Fruit fly (Drosophila melanogaster) whole organism, embryonic: Measurements from ENCODE around the gene CG43131.

Experiments used
- ATbp ChIP-seq: fragments of 200-800 bp; sonication (Bioruptor generic); optimal IDR thresholded peaks from 2 replicates; lab custom pipeline; 2017; ENCODE audit warnings: missing biosample characterization, mild to moderate bottlenecking, missing genetic modification characterization, missing genetic modification reagents
- Aef1 ChIP-seq: fragments of 200-800 bp; sonication (Bioruptor generic); IDR thresholded peaks from 3 replicates; pipeline ENCODE4 v1.3.6; 2022; ENCODE audit warnings: missing biosample characterization, missing genetic modification characterization
- Asciz ChIP-seq: fragments of 200-800 bp; sonication (Bioruptor generic); optimal IDR thresholded peaks from 2 replicates; lab custom pipeline; 2017; ENCODE audit warnings: missing biosample characterization, mild to moderate bottlenecking, missing genetic modification characterization, missing genetic modification reagents
- CG12769 ChIP-seq: fragments of 200-800 bp; sonication (Bioruptor generic); optimal IDR thresholded peaks from 2 replicates; lab custom pipeline; 2019; ENCODE audit warnings: missing biosample characterization, mild to moderate bottlenecking, missing genetic modification characterization, moderate library complexity
- CG13775 ChIP-seq: fragments of 200-800 bp; sonication (Bioruptor generic); optimal IDR thresholded peaks from 3 replicates; lab custom pipeline; 2017; ENCODE audit warnings: missing biosample characterization, mild to moderate bottlenecking, missing genetic modification characterization
- CG14710 ChIP-seq: fragments of 200-800 bp; sonication (Bioruptor generic); optimal IDR thresholded peaks from 3 replicates; lab custom pipeline; 2019; ENCODE audit warnings: missing biosample characterization, mild to moderate bottlenecking, missing genetic modification characterization, moderate library complexity
- CG17385 ChIP-seq: fragments of 200-800 bp; sonication (Bioruptor generic); optimal IDR thresholded peaks from 3 replicates; lab custom pipeline; 2018; ENCODE audit warnings: missing biosample characterization, mild to moderate bottlenecking, missing genetic modification characterization
- CG17568 ChIP-seq: fragments of 200-800 bp; sonication (Bioruptor generic); optimal IDR thresholded peaks from 2 replicates; lab custom pipeline; 2018; ENCODE audit warnings: missing biosample characterization, mild to moderate bottlenecking, missing genetic modification characterization, moderate library complexity
- CG17829 ChIP-seq: fragments of 200-800 bp; optimal IDR thresholded peaks from 2 replicates; lab custom pipeline; 2019; ENCODE audit warnings: missing biosample characterization, mild to moderate bottlenecking, missing genetic modification characterization, moderate library complexity
- CG18262 ChIP-seq: fragments of 200-800 bp; optimal IDR thresholded peaks from 3 replicates; lab custom pipeline; 2019; ENCODE audit warnings: missing biosample characterization, mild to moderate bottlenecking, missing genetic modification characterization, moderate library complexity
- CG2889 ChIP-seq: fragments of 200-800 bp; sonication (Bioruptor generic); IDR thresholded peaks from 3 replicates; pipeline ENCODE4 v1.3.6; 2022; ENCODE audit warnings: missing biosample characterization, missing genetic modification characterization
- CG32767 ChIP-seq: fragments of 200-800 bp; sonication (Bioruptor generic); IDR thresholded peaks from 2 replicates; pipeline ENCODE4 v1.3.6; 2022; ENCODE audit warnings: missing biosample characterization, missing genetic modification characterization
- CG32772 ChIP-seq: fragments of 200-800 bp; sonication (Bioruptor generic); IDR thresholded peaks from 2 replicates; pipeline ENCODE4 v1.3.6; 2022; ENCODE audit warnings: missing biosample characterization, missing genetic modification characterization
- CG34422 ChIP-seq: fragments of 200-800 bp; sonication (Bioruptor generic); IDR thresholded peaks from 3 replicates; pipeline ENCODE4 v1.3.6; 2022; ENCODE audit warnings: missing biosample characterization, missing genetic modification characterization
- CG3838 ChIP-seq: fragments of 200-800 bp; sonication (Bioruptor generic); optimal IDR thresholded peaks from 3 replicates; lab custom pipeline; 2016; ENCODE audit warnings: missing biosample characterization, missing genetic modification characterization
- CG43689 ChIP-seq: fragments of 200-800 bp; sonication (Bioruptor generic); IDR thresholded peaks from 2 replicates; pipeline ENCODE4 v1.3.6; 2022; ENCODE audit warnings: missing biosample characterization, missing genetic modification characterization
- CG6254 ChIP-seq: fragments of 200-800 bp; sonication (Bioruptor generic); optimal IDR thresholded peaks from 3 replicates; lab custom pipeline; 2017; ENCODE audit warnings: mild to moderate bottlenecking, missing biosample characterization, missing genetic modification reagents, missing genetic modification characterization
- CG6791 ChIP-seq: fragments of 200-800 bp; sonication (Bioruptor generic); IDR thresholded peaks from 3 replicates; pipeline ENCODE4 v1.3.6; 2022; ENCODE audit warnings: missing biosample characterization, missing genetic modification characterization; ENCODE audit not compliant: partially characterized antibody
- CG8290 ChIP-seq, 3 experiments: fragments of 200-800 bp; sonication (Bioruptor generic); optimal IDR thresholded peaks; 2 replicates each; lab custom pipeline; 2016 to 2019; ENCODE audit warnings: missing biosample characterization in 3 of 3, missing genetic modification characterization in 3 of 3, mild to moderate bottlenecking in 2 of 3, moderate library complexity in 1 of 3
- CG9817 ChIP-seq: fragments of 200-800 bp; sonication (Bioruptor generic); optimal IDR thresholded peaks from 2 replicates; lab custom pipeline; 2018; ENCODE audit warnings: missing biosample characterization, mild to moderate bottlenecking, missing genetic modification characterization, moderate library complexity
- H2.0 ChIP-seq: fragments of 200-800 bp; sonication (Bioruptor generic); IDR thresholded peaks from 2 replicates; pipeline ENCODE4 v1.3.6; 2022; ENCODE audit warnings: missing biosample characterization, missing genetic modification characterization
- Hand ChIP-seq: fragments of 200-800 bp; sonication (Bioruptor generic); optimal IDR thresholded peaks from 2 replicates; lab custom pipeline; 2017; ENCODE audit warnings: mild to moderate bottlenecking, missing biosample characterization, missing genetic modification reagents, missing genetic modification characterization
- Hr78 ChIP-seq, 2 experiments: fragments of 200-800 bp in 1 of 2; fragments of >200 bp in 1 of 2; sonication (Bioruptor generic) in 1 of 2; optimal IDR thresholded peaks; 2 replicates each; lab custom pipeline; 2017 to 2019; ENCODE audit warnings: missing biosample characterization in 2 of 2, missing genetic modification characterization in 2 of 2, mild to moderate bottlenecking in 1 of 2, moderate library complexity in 1 of 2
- Med ChIP-seq: fragments of 200-800 bp; sonication (Bioruptor generic); peaks from one replicate; lab custom pipeline; 2016; ENCODE audit warnings: missing biosample characterization, missing genetic modification characterization, mild to moderate bottlenecking, inconsistent platforms, moderate library complexity
- Mes4 ChIP-seq: fragments of 200-800 bp; sonication (Bioruptor generic); optimal IDR thresholded peaks from 2 replicates; lab custom pipeline; 2016; ENCODE audit warnings: missing biosample characterization, missing genetic modification characterization
- Ptx1 ChIP-seq: fragments of 200-800 bp; sonication (Bioruptor generic); IDR thresholded peaks from 2 replicates; pipeline ENCODE4 v1.3.6; 2022; ENCODE audit warnings: missing biosample characterization, missing genetic modification characterization
- Sox100B ChIP-seq: fragments of 200-800 bp; sonication (Bioruptor generic); optimal IDR thresholded peaks from 3 replicates; lab custom pipeline; 2018; ENCODE audit warnings: missing biosample characterization, mild to moderate bottlenecking, missing genetic modification characterization
- Xrp1 ChIP-seq: fragments of 200-800 bp; sonication (Bioruptor generic); IDR thresholded peaks from 2 replicates; pipeline ENCODE4 v1.3.6; 2022; ENCODE audit warnings: missing biosample characterization, missing genetic modification characterization
- abd-A ChIP-seq: fragments of 200-800 bp; sonication (Bioruptor generic); optimal IDR thresholded peaks from 3 replicates; lab custom pipeline; 2019; ENCODE audit warnings: missing biosample characterization, mild to moderate bottlenecking, missing genetic modification characterization, moderate library complexity
- az2 ChIP-seq: fragments of 200-800 bp; sonication (Bioruptor generic); optimal IDR thresholded peaks from 3 replicates; lab custom pipeline; 2016; ENCODE audit warnings: missing biosample characterization, missing genetic modification characterization
- chinmo ChIP-seq: fragments of 200-800 bp; sonication (Bioruptor generic); IDR thresholded peaks from 4 replicates; pipeline ENCODE4 v1.3.6; 2022; ENCODE audit warnings: missing biosample characterization, missing genetic modification characterization; ENCODE audit not compliant: partially characterized antibody
- crol ChIP-seq: fragments of 200-800 bp; sonication (Bioruptor generic); IDR thresholded peaks from 2 replicates; pipeline ENCODE4 v1.3.6; 2022; ENCODE audit warnings: missing biosample characterization, missing genetic modification characterization
- danr ChIP-seq: fragments of 200-800 bp; sonication (Bioruptor generic); IDR thresholded peaks from 2 replicates; pipeline ENCODE4 v1.3.6; 2022; ENCODE audit warnings: missing biosample characterization, missing genetic modification characterization
- fd102C ChIP-seq: fragments of 200-800 bp; sonication (Bioruptor generic); optimal IDR thresholded peaks from 2 replicates; lab custom pipeline; 2018; ENCODE audit warnings: missing biosample characterization, mild to moderate bottlenecking, missing genetic modification characterization, moderate library complexity
- fd96Cb ChIP-seq: fragments of 200-800 bp; sonication (Bioruptor generic); optimal IDR thresholded peaks from 2 replicates; lab custom pipeline; 2018; ENCODE audit warnings: missing biosample characterization, mild to moderate bottlenecking, missing genetic modification characterization, moderate library complexity
- gce ChIP-seq: fragments of 200-800 bp; sonication (Bioruptor generic); IDR thresholded peaks from 3 replicates; pipeline ENCODE4 v1.3.6; 2022; ENCODE audit warnings: missing biosample characterization, missing genetic modification characterization
- hth ChIP-seq: fragments of >200 bp; optimal IDR thresholded peaks from 2 replicates; lab custom pipeline; 2017; ENCODE audit warnings: inconsistent platforms
- lab ChIP-seq: fragments of 200-800 bp; sonication (Bioruptor generic); optimal IDR thresholded peaks from 3 replicates; lab custom pipeline; 2017; ENCODE audit warnings: missing biosample characterization, missing genetic modification characterization, mild to moderate bottlenecking, moderate library complexity, missing genetic modification reagents
- otp ChIP-seq: fragments of 200-800 bp; sonication (Bioruptor generic); IDR thresholded peaks from 3 replicates; pipeline ENCODE4, ENCODE4 v1.3.6; 2022; ENCODE audit warnings: missing biosample characterization, missing genetic modification characterization
- p53 ChIP-seq: fragments of 200-800 bp; sonication (Bioruptor generic); optimal IDR thresholded peaks from 2 replicates; lab custom pipeline; 2016; ENCODE audit warnings: missing biosample characterization, missing genetic modification characterization
- pb ChIP-seq: fragments of 200-800 bp; sonication (Bioruptor generic); optimal IDR thresholded peaks from 3 replicates; lab custom pipeline; 2016; ENCODE audit warnings: missing biosample characterization, missing genetic modification characterization
- phol ChIP-seq: fragments of 200-800 bp; sonication (Bioruptor generic); optimal IDR thresholded peaks from 3 replicates; lab custom pipeline; 2018; ENCODE audit warnings: missing biosample characterization, mild to moderate bottlenecking, missing genetic modification characterization, moderate library complexity
- slbo ChIP-seq: fragments of 200-800 bp; sonication (Bioruptor generic); IDR thresholded peaks from 2 replicates; pipeline ENCODE4 v1.3.6; 2022; ENCODE audit warnings: missing biosample characterization, missing genetic modification characterization
- so ChIP-seq: fragments of 200-800 bp; sonication (Bioruptor generic); IDR thresholded peaks from 3 replicates; pipeline ENCODE4 v1.3.6; 2022; ENCODE audit warnings: missing biosample characterization, missing genetic modification characterization
- sob ChIP-seq: fragments of 200-800 bp; sonication (Bioruptor generic); IDR thresholded peaks from 2 replicates; pipeline ENCODE4 v1.3.6; 2022; ENCODE audit warnings: missing biosample characterization, missing genetic modification characterization
- tgo ChIP-seq: fragments of 200-800 bp; sonication (Bioruptor generic); IDR thresholded peaks from 3 replicates; pipeline ENCODE4 v1.3.6; 2022; ENCODE audit warnings: missing biosample characterization, missing genetic modification characterization
- ttk ChIP-seq: fragments of 200-800 bp; sonication (Bioruptor generic); IDR thresholded peaks from 2 replicates; pipeline ENCODE4 v2.1.2; 2022; ENCODE audit warnings: missing biosample characterization, missing genetic modification characterization
- twi ChIP-seq: fragments of 200-800 bp; optimal IDR thresholded peaks from 2 replicates; lab custom pipeline; 2019; ENCODE audit warnings: missing biosample characterization, mild to moderate bottlenecking, missing genetic modification characterization, moderate library complexity

CG43131 gene

DNA sequence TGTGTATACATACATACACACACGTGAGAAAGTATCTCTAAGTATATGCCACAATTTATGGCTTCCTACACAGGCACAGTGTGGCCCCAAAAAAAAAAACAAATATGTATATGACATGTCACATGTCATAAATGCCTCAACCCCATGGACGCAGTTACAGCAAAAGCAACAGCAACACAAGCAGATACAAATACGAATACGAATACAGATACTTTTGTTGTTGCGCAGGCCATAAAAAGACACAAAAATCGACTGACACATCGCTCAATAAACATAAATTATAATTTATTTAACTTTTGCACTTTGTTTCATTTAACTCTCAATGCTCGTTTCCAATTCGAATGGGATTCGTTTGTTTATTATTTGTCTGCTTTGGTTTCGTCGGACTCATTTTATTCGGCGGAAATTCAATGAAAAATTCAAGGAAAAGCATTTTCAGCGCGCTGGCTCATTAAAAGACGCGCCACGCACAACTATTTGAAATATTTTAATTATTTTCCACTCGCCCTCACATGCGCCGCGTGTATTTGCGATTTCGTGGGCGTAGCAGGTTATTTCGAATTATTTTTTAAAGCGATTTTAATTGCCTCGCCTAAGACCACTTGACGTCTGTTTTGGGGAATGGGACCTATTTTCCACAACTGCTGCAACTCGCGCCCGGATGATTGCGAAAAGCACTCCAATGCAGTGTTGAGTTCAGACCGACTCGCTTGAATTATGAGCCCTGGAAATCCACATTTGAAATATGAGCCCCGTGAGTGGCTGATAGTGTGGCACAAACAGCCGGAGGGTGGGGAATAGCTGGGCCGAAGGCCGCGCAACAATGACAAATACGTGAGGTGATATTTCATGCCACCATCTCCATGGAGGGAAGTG, 31.9 kb downstream of the CG43131 start (continued):
- TF ChIP-seq CG17568 (GFP tag; lab: Kevin White, UChicago) (peak; percentile 17), otp (0 out of 3 replicates have a peak, but pooled peaks have one; percentile 41), CG9817 (peak; percentile 4), gce (GFP tag; lab: Robert Waterston, UW) (0 out of 3 replicates have a peak, but pooled peaks have one; percentile 43), fd102C (no peak), Hr78 (GFP tag; optimal IDR thresholded peaks at IDR 0.05; lab: Kevin White, UChicago) (peak in 1 of 2 experiments; percentile 78), chinmo (GFP tag; lab: Robert Waterston, UW) (peak; percentile 53; the same call in 1 of the 4 replicates), lab (GFP tag; lab: Kevin White, UChicago) (peak; percentile 1), Hand (GFP tag; lab: Kevin White, UChicago) (no peak), ATbp (no peak), fd96Cb (tag; lab: Kevin White, UChicago) (no peak), CG17829 (tag; lab: Kevin White, UChicago) (no peak), az2 (no peak), slbo (GFP tag; lab: Robert Waterston, UW) (no peak), CG32767 (GFP tag; lab: Robert Waterston, UW) (no peak), Mes4 (GFP tag; lab: Kevin White, UChicago) (no peak), CG2889 (GFP tag; lab: Robert Waterston, UW) (no peak), sob (GFP tag; lab: Robert Waterston, UW) (peak; percentile 43; the same call in 1 of the 2 replicates), abd-A (tag; lab: Kevin White, UChicago) (peak; percentile 83), phol (no peak), Xrp1 (GFP tag; lab: Robert Waterston, UW) (0 out of 2 replicates have a peak, but pooled peaks have one; percentile 20), CG6254 (GFP tag; lab: Kevin White, UChicago) (peak; percentile 22), Ptx1 (no peak), tgo (GFP tag; lab: Robert Waterston, UW) (no peak), Aef1 (no peak), crol (GFP tag; lab: Robert Waterston, UW) (no peak), Med (GFP tag; lab: Kevin White, UChicago) (peak; percentile 39), CG12769 (tag; lab: Kevin White, UChicago) (peak; percentile 62), p53 (GFP tag; lab: Kevin White, UChicago) (no peak), CG14710 (tag; lab: Kevin White, UChicago) (peak; percentile 66), pb (GFP tag; lab: Kevin White, UChicago) (no peak), CG32772 (0 out of 2 replicates have a peak, but pooled peaks have one; percentile 44), CG43689 (GFP tag; lab: Robert Waterston, UW) (no peak), CG17385 (GFP tag; lab: Kevin White, UChicago) (no peak), twi (tag; lab: Kevin White, UChicago) (peak; percentile 70), CG18262 (no peak), CG8290 (GFP tag; optimal IDR thresholded peaks at IDR 0.05; lab: Kevin White, UChicago) (no peak), CG8290 (tag; optimal IDR thresholded peaks at IDR 0.05; lab: Kevin White, UChicago) (peak in 1 of 2 experiments; percentile 36), Sox100B (GFP tag; lab: Kevin White, UChicago) (peak; percentile 7), Asciz (GFP tag; lab: Kevin White, UChicago) (no peak), ttk (GFP tag; lab: Robert Waterston, UW) (no peak), so (GFP tag; lab: Robert Waterston, UW) (peak; percentile 69), CG13775 (GFP tag; lab: Kevin White, UChicago) (no peak), CG3838 (GFP tag; lab: Kevin White, UChicago) (peak; percentile 8), hth (lab: Kevin White, UChicago) (peak; percentile 30), CG6791 (no peak), CG34422 (GFP tag; lab: Robert Waterston, UW) (no peak), danr (GFP tag; lab: Robert Waterston, UW) (no peak), H2.0 (GFP tag; lab: Robert Waterston, UW) (0 out of 2 replicates have a peak, but pooled peaks have one; percentile 30)
